Worm (Caenorhabditis elegans) whole organism, L4 larva: ENCODE data around the gene F42C5.9.

Source experiments
- F10B5.3 ChIP-seq: sonication (generic microtip); optimal IDR thresholded peaks from 2 replicates; lab custom pipeline; 2016; ENCODE audit warnings: mild to moderate bottlenecking, missing genetic modification characterization, missing compliant biosample characterization
- F37D6.2 ChIP-seq: sonication (generic microtip); optimal IDR thresholded peaks from 2 replicates; lab custom pipeline; 2016; ENCODE audit warnings: mild to moderate bottlenecking, missing genetic modification characterization, missing compliant biosample characterization
- T20F7.1 ChIP-seq: fragments of 200-800 bp; sonication (Bioruptor generic); optimal IDR thresholded peaks from 2 replicates; lab custom pipeline; 2018; ENCODE audit warnings: mild to moderate bottlenecking, missing genetic modification characterization, missing compliant biosample characterization
- T26A8.4 ChIP-seq: fragments of 200-800 bp; sonication (Bioruptor generic); IDR thresholded peaks from 2 replicates; pipeline ENCODE4 v1.3.6; 2022; ENCODE audit warnings: missing genetic modification characterization, missing compliant biosample characterization
- Y75B8A.6 ChIP-seq: fragments of 200-800 bp; sonication (Bioruptor generic); IDR thresholded peaks from 2 replicates; pipeline ENCODE4 v1.3.6; 2022; ENCODE audit warnings: missing genetic modification reagents, missing genetic modification characterization, missing compliant biosample characterization
- aha-1 ChIP-seq: fragments of 150-350 bp; peaks from one replicate; lab custom pipeline; 2014; ENCODE audit warnings: missing biosample characterization, missing genetic modification characterization
- ceh-28 ChIP-seq: fragments of 150-350 bp; optimal IDR thresholded peaks from 2 replicates; lab custom pipeline; 2014; ENCODE audit warnings: missing biosample characterization, missing genetic modification reagents, missing genetic modification characterization
- ceh-82 ChIP-seq: sonication (generic microtip); optimal IDR thresholded peaks from 2 replicates; lab custom pipeline; 2017; ENCODE audit warnings: missing biosample characterization, missing genetic modification characterization
- cey-2 ChIP-seq: sonication (generic microtip); optimal IDR thresholded peaks from 3 replicates; lab custom pipeline; 2017; ENCODE audit warnings: missing genetic modification characterization, mild to moderate bottlenecking, missing compliant biosample characterization, antibody characterized with exemption, borderline replicate concordance; ENCODE audit not compliant: insufficient read depth
- daf-12 ChIP-seq: fragments of 150-350 bp; optimal IDR thresholded peaks from 2 replicates; lab custom pipeline; 2014; ENCODE audit warnings: missing biosample characterization, missing genetic modification reagents, missing genetic modification characterization
- daf-16 ChIP-seq, 3 experiments: sonication (generic microtip); optimal IDR thresholded peaks; 2 replicates each; lab custom pipeline; 2016 to 2017; ENCODE audit warnings: missing genetic modification characterization in 3 of 3, missing genetic modification reagents in 3 of 3, mild to moderate bottlenecking in 2 of 3, missing compliant biosample characterization in 2 of 3, missing biosample characterization in 1 of 3, moderate library complexity in 1 of 3
- dmd-6 ChIP-seq: fragments of 200-800 bp; sonication (Bioruptor generic); IDR thresholded peaks from 2 replicates; pipeline ENCODE4 v1.3.6; 2022; ENCODE audit warnings: missing genetic modification reagents, missing genetic modification characterization, missing compliant biosample characterization
- dmd-8 ChIP-seq: fragments of 200-800 bp; sonication (Bioruptor generic); IDR thresholded peaks from 2 replicates; pipeline ENCODE4 v1.3.6; 2022; ENCODE audit warnings: missing genetic modification characterization, missing compliant biosample characterization
- dpl-1 ChIP-seq: fragments of 150-350 bp; optimal IDR thresholded peaks from 2 replicates; lab custom pipeline; 2014; ENCODE audit warnings: missing biosample characterization, missing genetic modification reagents, missing genetic modification characterization
- dve-1 ChIP-seq: sonication (generic microtip); optimal IDR thresholded peaks from 2 replicates; lab custom pipeline; 2017; ENCODE audit warnings: antibody characterized with exemption, mild to moderate bottlenecking, missing genetic modification characterization, missing compliant biosample characterization; ENCODE audit not compliant: insufficient read depth
- fos-1 ChIP-seq: fragments of 150-350 bp; optimal IDR thresholded peaks from 2 replicates; lab custom pipeline; 2014; ENCODE audit warnings: missing biosample characterization, missing genetic modification characterization
- hif-1 ChIP-seq, 2 experiments: sonication (generic microtip); optimal IDR thresholded peaks; 2 replicates each; lab custom pipeline; 2016 to 2017; ENCODE audit warnings: missing compliant biosample characterization in 2 of 2, missing genetic modification characterization in 2 of 2, missing genetic modification reagents in 2 of 2, missing genotype in 2 of 2, mild to moderate bottlenecking in 1 of 2
- hlh-11 ChIP-seq: fragments of 200-800 bp; sonication (Bioruptor generic); optimal IDR thresholded peaks from 2 replicates; lab custom pipeline; 2018; ENCODE audit warnings: mild to moderate bottlenecking, missing genetic modification characterization, missing compliant biosample characterization
- hlh-30 ChIP-seq: sonication (generic microtip); optimal IDR thresholded peaks from 2 replicates; lab custom pipeline; 2017; ENCODE audit warnings: antibody characterized with exemption, mild to moderate bottlenecking, missing genetic modification characterization, missing compliant biosample characterization; ENCODE audit not compliant: insufficient read depth
- lin-1 ChIP-seq: fragments of 200-800 bp; sonication (Bioruptor generic); IDR thresholded peaks from 2 replicates; pipeline ENCODE4 v1.3.6; 2022; ENCODE audit warnings: missing genetic modification reagents, missing genetic modification characterization, missing compliant biosample characterization
- lin-29 ChIP-seq: fragments of 200-800 bp; sonication (Bioruptor generic); IDR thresholded peaks from 2 replicates; pipeline ENCODE4 v1.3.6; 2022; ENCODE audit warnings: missing genetic modification reagents, missing genetic modification characterization, missing compliant biosample characterization
- lsy-2 ChIP-seq, 2 experiments: fragments of 150-350 bp in 1 of 2; sonication (generic microtip) in 1 of 2; optimal IDR thresholded peaks; 2 replicates each; lab custom pipeline; 2014 to 2017; ENCODE audit warnings: missing biosample characterization in 2 of 2, missing genetic modification characterization in 2 of 2
- madf-5 ChIP-seq, 2 experiments: fragments of 200-800 bp; sonication (Bioruptor generic); IDR thresholded peaks; 2 replicates each; pipeline ENCODE4 v1.3.6; 2022; ENCODE audit warnings: missing compliant biosample characterization in 2 of 2, missing genetic modification characterization in 2 of 2
- mdl-1 ChIP-seq, 2 experiments: fragments of 150-350 bp in 1 of 2; sonication (generic microtip) in 1 of 2; optimal IDR thresholded peaks; 2 replicates each; lab custom pipeline; 2014 to 2017; ENCODE audit warnings: missing biosample characterization in 2 of 2, missing genetic modification characterization in 2 of 2
- mep-1 ChIP-seq: fragments of 150-350 bp; sonication (generic microtip); optimal IDR thresholded peaks from 3 replicates; lab custom pipeline; 2014; ENCODE audit warnings: missing biosample characterization, missing genetic modification characterization
- mxl-3 ChIP-seq: fragments of 200-800 bp; sonication (Bioruptor generic); optimal IDR thresholded peaks from 2 replicates; lab custom pipeline; 2018; ENCODE audit warnings: mild to moderate bottlenecking, missing genetic modification characterization, missing compliant biosample characterization
- nhr-10 ChIP-seq: fragments of 150-350 bp; optimal IDR thresholded peaks from 2 replicates; lab custom pipeline; 2014; ENCODE audit warnings: missing biosample characterization, missing genetic modification characterization
- nhr-102 ChIP-seq: sonication (generic microtip); optimal IDR thresholded peaks from 2 replicates; lab custom pipeline; 2016; ENCODE audit warnings: mild to moderate bottlenecking, missing genetic modification characterization, moderate library complexity, missing compliant biosample characterization
- nhr-111 ChIP-seq: fragments of 200-800 bp; sonication (Bioruptor generic); optimal IDR thresholded peaks from 2 replicates; lab custom pipeline; 2018; ENCODE audit warnings: mild to moderate bottlenecking, missing genetic modification characterization, missing compliant biosample characterization
- nhr-25 ChIP-seq: sonication (generic microtip); optimal IDR thresholded peaks from 2 replicates; lab custom pipeline; 2017; ENCODE audit warnings: missing genetic modification characterization, mild to moderate bottlenecking, missing compliant biosample characterization, antibody characterized with exemption, moderate library complexity, borderline replicate concordance; ENCODE audit not compliant: insufficient read depth
- nhr-28 ChIP-seq: fragments of 150-350 bp; optimal IDR thresholded peaks from 2 replicates; lab custom pipeline; 2014; ENCODE audit warnings: missing biosample characterization, missing genetic modification characterization
- nhr-42 ChIP-seq: fragments of 200-800 bp; sonication (Bioruptor generic); IDR thresholded peaks from 2 replicates; pipeline ENCODE4 v1.3.6; 2022; ENCODE audit warnings: missing genetic modification characterization, missing compliant biosample characterization
- nhr-6 ChIP-seq: fragments of 150-350 bp; optimal IDR thresholded peaks from 2 replicates; lab custom pipeline; 2014; ENCODE audit warnings: missing biosample characterization, missing genetic modification characterization
- nhr-77 ChIP-seq: fragments of 150-350 bp; optimal IDR thresholded peaks from 2 replicates; lab custom pipeline; 2014; ENCODE audit warnings: missing biosample characterization, missing genetic modification characterization
- pha-4 ChIP-seq, 2 experiments: fragments of 150-350 bp in 1 of 2; fragments of 200-800 bp in 1 of 2; sonication (Bioruptor generic) in 1 of 2; IDR thresholded peaks in 1 of 2; optimal IDR thresholded peaks in 1 of 2; 2 replicates each; pipeline versions ENCODE4 v1.3.6 to Lab custom; 2014 to 2022; ENCODE audit warnings: missing genetic modification characterization in 2 of 2, missing genetic modification reagents in 2 of 2, missing biosample characterization in 1 of 2, missing compliant biosample characterization in 1 of 2
- php-3 ChIP-seq: fragments of 200-800 bp; sonication (Bioruptor generic); IDR thresholded peaks from 2 replicates; pipeline ENCODE4 v1.3.6; 2022; ENCODE audit warnings: missing genetic modification reagents, missing genetic modification characterization, missing compliant biosample characterization
- sdz-12 ChIP-seq: fragments of 200-800 bp; sonication (Bioruptor generic); optimal IDR thresholded peaks from 2 replicates; lab custom pipeline; 2018; ENCODE audit warnings: mild to moderate bottlenecking, missing genetic modification characterization, missing compliant biosample characterization
- set-16 ChIP-seq: fragments of 200-800 bp; sonication (Bioruptor generic); IDR thresholded peaks from 2 replicates; pipeline ENCODE4 v1.3.6; 2022; ENCODE audit warnings: missing genetic modification reagents, missing genetic modification characterization, missing compliant biosample characterization
- snpc-1.2 ChIP-seq: fragments of 200-800 bp; sonication (Bioruptor generic); IDR thresholded peaks from 2 replicates; pipeline ENCODE4 v1.3.6; 2022; ENCODE audit warnings: missing genetic modification reagents, missing genetic modification characterization, missing compliant biosample characterization
- snpc-4 ChIP-seq: fragments of 150-350 bp; optimal IDR thresholded peaks from 2 replicates; lab custom pipeline; 2014; ENCODE audit warnings: missing biosample characterization, missing genetic modification characterization
- tra-1 ChIP-seq: fragments of 200-800 bp; sonication (Bioruptor generic); IDR thresholded peaks from 2 replicates; pipeline ENCODE4 v1.3.6; 2022; ENCODE audit warnings: missing genetic modification reagents, missing genetic modification characterization, missing compliant biosample characterization
- unc-62 ChIP-seq, 3 experiments: fragments of 150-350 bp in 1 of 3; sonication (generic microtip); optimal IDR thresholded peaks in 2 of 3; peaks in 1 of 3; 1 replicate in 1 of 3; 2 replicates in 2 of 3; lab custom pipeline; 2014 to 2017; ENCODE audit warnings: missing biosample characterization in 3 of 3, missing genetic modification characterization in 3 of 3, missing genetic modification reagents in 3 of 3, missing genotype in 1 of 3
- vab-7 ChIP-seq: fragments of 200-800 bp; sonication (Bioruptor generic); IDR thresholded peaks from 2 replicates; pipeline ENCODE4 v1.3.6; 2022; ENCODE audit warnings: missing genetic modification reagents, missing genetic modification characterization, missing compliant biosample characterization
- zfp-3 ChIP-seq: fragments of 200-800 bp; sonication (Bioruptor generic); conservative IDR thresholded peaks from 2 replicates; pipeline ENCODE4 v1.3.6; 2022; ENCODE audit warnings: missing genetic modification reagents, missing genetic modification characterization, missing compliant biosample characterization
- ztf-11 ChIP-seq: fragments of 150-350 bp; optimal IDR thresholded peaks from 2 replicates; lab custom pipeline; 2014; ENCODE audit warnings: missing biosample characterization, missing genetic modification characterization

The F42C5.9 gene

DNA sequence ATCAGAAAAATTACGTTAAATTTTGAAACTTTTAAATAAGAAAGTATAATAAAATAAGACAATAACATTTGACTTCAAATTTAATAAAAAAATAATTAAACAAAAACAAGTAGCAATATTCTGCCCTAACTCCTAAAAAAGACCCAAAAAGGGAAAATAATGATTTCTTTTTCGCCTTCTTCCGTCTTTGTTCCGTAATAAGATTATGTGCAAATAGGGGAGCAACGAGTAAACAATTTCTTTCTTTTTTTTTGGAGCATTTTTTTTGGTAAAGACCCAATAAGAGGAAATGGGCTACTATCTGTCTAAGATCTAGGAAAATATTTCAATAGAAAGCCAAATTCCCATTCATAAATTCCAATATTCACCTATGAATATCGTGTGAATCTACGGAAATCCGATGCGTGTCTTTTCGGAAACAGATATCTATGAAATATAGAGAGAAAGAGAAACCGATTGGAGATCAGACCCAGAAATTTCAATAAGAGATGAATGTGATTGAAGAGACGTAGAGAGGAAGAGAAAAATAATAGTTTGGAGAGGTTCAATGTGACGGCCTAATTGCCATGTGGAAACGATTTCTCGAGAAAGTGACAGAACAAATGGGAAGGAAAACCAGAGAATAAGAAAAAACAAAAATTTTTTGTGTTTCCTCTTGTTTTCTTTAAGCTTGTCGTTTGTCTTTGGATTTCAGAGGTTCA, 1.1 kb upstream of the F42C5.9 start:
- TF ChIP-seq hlh-11 = peak; percentile 30
- no peak for TF ChIP-seq T26A8.4 (GFP tag; lab: Robert Waterston, UW)
- no peak for TF ChIP-seq nhr-10 (tag; lab: Kevin White, UChicago)
- TF ChIP-seq sdz-12 (GFP tag; lab: Kevin White, UChicago) = no peak
- peak; percentile 35 for TF ChIP-seq mxl-3 (GFP tag; lab: Kevin White, UChicago)
- TF ChIP-seq nhr-77 (tag; lab: Kevin White, UChicago) = no peak
- TF ChIP-seq mdl-1 (tag; optimal IDR thresholded peaks at IDR 0.05; lab: Kevin White, UChicago) = peak in 1 of 2 experiments; percentile 43
- TF ChIP-seq fos-1 (tag; lab: Kevin White, UChicago) = no peak
- TF ChIP-seq unc-62 (GFP tag; optimal IDR thresholded peaks at IDR 0.05 in 1 of 2; lab: Kevin White, UChicago) = peak in 1 of 2 experiments; percentile 96
- no peak for TF ChIP-seq unc-62 (tag; optimal IDR thresholded peaks at IDR 0.05; lab: Kevin White, UChicago)
- peak; percentile 23 for TF ChIP-seq dve-1 (tag; lab: Kevin White, UChicago)
- no peak for TF ChIP-seq lin-29 (GFP tag; lab: Robert Waterston, UW)
- peak; percentile 71 for TF ChIP-seq hlh-30 (tag; lab: Kevin White, UChicago)
- TF ChIP-seq set-16 (GFP tag; lab: Robert Waterston, UW) = no peak
- TF ChIP-seq nhr-28 (tag; lab: Kevin White, UChicago) = peak; percentile 16
- no peak for TF ChIP-seq nhr-111 (GFP tag; lab: Kevin White, UChicago)
- TF ChIP-seq php-3 (GFP tag; lab: Robert Waterston, UW) = no peak
- TF ChIP-seq mep-1 (tag; lab: Kevin White, UChicago) = peak; percentile 5
- no peak for TF ChIP-seq nhr-25
- no peak for TF ChIP-seq Y75B8A.6 (GFP tag; lab: Robert Waterston, UW)
- TF ChIP-seq lsy-2 (tag; optimal IDR thresholded peaks at IDR 0.05; lab: Kevin White, UChicago) = peak in 1 of 2 experiments; percentile 22

DNA sequence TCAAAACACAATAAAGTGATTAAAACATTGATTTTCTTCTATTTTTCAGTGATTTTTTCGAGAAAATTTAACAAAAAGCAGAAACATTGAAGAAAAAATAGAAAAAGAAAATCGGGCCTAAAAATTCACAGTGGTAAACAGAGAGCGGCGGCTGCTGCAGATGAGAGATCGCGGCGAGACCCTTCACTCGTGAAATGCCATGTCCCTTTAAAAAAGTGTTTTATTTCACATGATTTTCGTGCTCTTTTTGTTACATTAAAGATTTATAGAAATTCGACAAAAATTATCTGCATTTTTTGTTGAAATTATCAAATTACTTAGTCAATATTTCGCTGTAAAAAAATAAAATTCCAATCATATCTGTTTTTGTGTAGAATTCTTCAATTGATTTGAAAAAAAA, 2.9 kb downstream of the F42C5.9 start:
- TF ChIP-seq nhr-42 (GFP tag; lab: Robert Waterston, UW) (no peak), cey-2 (tag; lab: Kevin White, UChicago) (no peak), vab-7 (GFP tag; lab: Robert Waterston, UW) (no peak), T26A8.4 (GFP tag; lab: Robert Waterston, UW) (peak; percentile 20; the same call in 1 of the 2 replicates), fos-1 (tag; lab: Kevin White, UChicago) (no peak), hlh-11 (peak; percentile 68), ceh-82 (tag; lab: Kevin White, UChicago) (no peak), nhr-6 (tag; lab: Kevin White, UChicago) (peak; percentile 64), aha-1 (no peak), madf-5 (GFP tag; IDR thresholded peaks at IDR 0.05; lab: Robert Waterston, UW) (no peak), daf-12 (no peak), daf-16 (GFP tag; optimal IDR thresholded peaks at IDR 0.05; lab: Kevin White, UChicago) (peak in 1 of 2 experiments; percentile 29), daf-16 (tag; optimal IDR thresholded peaks at IDR 0.05; lab: Kevin White, UChicago) (peak; percentile 80), sdz-12 (GFP tag; lab: Kevin White, UChicago) (no peak), ztf-11 (no peak), hif-1 (tag; optimal IDR thresholded peaks at IDR 0.05; lab: Kevin White, UChicago) (no peak), pha-4 (GFP tag; IDR thresholded peaks at IDR 0.05; lab: Robert Waterston, UW) (0 out of 2 replicates have a peak, but pooled peaks have one; percentile 25), pha-4 (tag; optimal IDR thresholded peaks at IDR 0.05; lab: Kevin White, UChicago) (peak; percentile 66), T20F7.1 (peak; percentile 67), snpc-4 (tag; lab: Kevin White, UChicago) (no peak), F37D6.2 (tag; lab: Kevin White, UChicago) (no peak), nhr-102 (tag; lab: Kevin White, UChicago) (no peak), dmd-6 (GFP tag; lab: Robert Waterston, UW) (peak; percentile 41), dpl-1 (GFP tag; lab: Kevin White, UChicago) (peak; percentile 34), F10B5.3 (tag; lab: Kevin White, UChicago) (no peak), nhr-111 (GFP tag; lab: Kevin White, UChicago) (no peak), mxl-3 (GFP tag; lab: Kevin White, UChicago) (no peak), hlh-30 (tag; lab: Kevin White, UChicago) (peak; percentile 87), dmd-8 (GFP tag; lab: Robert Waterston, UW) (no peak), zfp-3 (no peak), snpc-1.2 (GFP tag; lab: Robert Waterston, UW) (0 out of 2 replicates have a peak, but pooled peaks have one; percentile 40), ceh-28 (tag; lab: Kevin White, UChicago) (no peak), lin-1 (GFP tag; lab: Robert Waterston, UW) (no peak), tra-1 (GFP tag; lab: Robert Waterston, UW) (no peak)
